Worm (Caenorhabditis elegans): ENCODE results near the gene ZK1248.15.

ce11 chrII:5810230-5810629 lies 28.1 kb downstream of the ZK1248.15 start, which contains the start of the genes msp-64 and ZK1248.5:
- no peak for TF ChIP-seq alr-1 (tag; optimal IDR thresholded peaks at IDR 0.05)
- no peak for TF ChIP-seq fos-1 (tag; optimal IDR thresholded peaks at IDR 0.05)
- no peak for TF ChIP-seq zag-1 (tag; optimal IDR thresholded peaks at IDR 0.05)
- no peak for TF ChIP-seq nhr-6 (tag; optimal IDR thresholded peaks at IDR 0.05)
- TF ChIP-seq ztf-11 (tag; optimal IDR thresholded peaks at IDR 0.05) = no peak
- no peak for TF ChIP-seq nhr-12 (tag; optimal IDR thresholded peaks at IDR 0.05)
- TF ChIP-seq nhr-11 (tag; optimal IDR thresholded peaks at IDR 0.05) = no peak
